Worm (Caenorhabditis elegans): ENCODE data around the gene lmbr-1.

DNA sequence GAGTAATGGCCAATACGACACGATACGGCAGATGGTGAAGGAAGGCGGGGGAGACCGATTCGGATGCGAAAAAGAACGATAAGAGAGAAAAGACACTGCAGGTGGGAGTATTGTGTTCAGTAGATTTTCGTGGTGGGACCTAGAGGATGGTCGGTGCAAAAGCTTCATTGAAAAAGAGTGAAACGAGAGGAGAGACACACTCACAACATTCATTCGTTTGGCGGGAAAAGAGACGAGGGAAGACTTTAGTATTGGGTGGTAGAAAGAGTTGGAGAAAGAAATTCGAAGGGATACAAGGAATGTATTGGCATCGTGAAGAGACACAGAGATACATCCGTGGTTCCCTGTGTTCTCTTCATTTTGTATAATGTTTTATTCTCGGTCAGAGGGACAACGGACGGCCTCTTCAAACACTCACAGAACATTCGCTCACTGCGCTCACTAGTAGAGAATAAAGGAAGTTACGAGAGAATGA, 15.6 kb upstream of the lmbr-1 start:
- TF ChIP-seq daf-8 (GFP tag; IDR thresholded peaks at IDR 0.05): no peak
- TF ChIP-seq cey-2 (tag; optimal IDR thresholded peaks at IDR 0.05; ENCODE audit: borderline replicate concordance, insufficient read depth): no peak
- TF ChIP-seq aly-2 (tag; optimal IDR thresholded peaks at IDR 0.05): no peak
- no peak for TF ChIP-seq snpc-1.2 (GFP tag; IDR thresholded peaks at IDR 0.05)
- TF ChIP-seq sdz-12 (GFP tag; optimal IDR thresholded peaks at IDR 0.05): no peak
- no peak for TF ChIP-seq Y75B8A.6 (GFP tag; IDR thresholded peaks at IDR 0.05)
